Worm (Caenorhabditis elegans): ENCODE measurements around the gene nlp-2.

nlp-2 gene

ce11 chrX:2328873-2329272, 15.7 kb downstream of the nlp-2 start (continued):
- TF ChIP-seq mab-5 (tag; optimal IDR thresholded peaks at IDR 0.05) (no peak), unc-62 (GFP tag; optimal IDR thresholded peaks at IDR 0.05) (no peak), sem-4 (tag; optimal IDR thresholded peaks at IDR 0.05) (no peak), ztf-1 (GFP tag; conservative IDR thresholded peaks at IDR 0.05) (no peak), mdl-1 (tag; optimal IDR thresholded peaks at IDR 0.05) (no peak), nhr-237 (tag; optimal IDR thresholded peaks at IDR 0.05) (no peak), crh-2 (tag; optimal IDR thresholded peaks at IDR 0.05) (no peak), nhr-11 (tag; optimal IDR thresholded peaks at IDR 0.05) (no peak), snpc-4 (tag; optimal IDR thresholded peaks at IDR 0.05) (peak; percentile 97), elt-1 (tag; optimal IDR thresholded peaks at IDR 0.05) (no peak)

ce11 chrX:2321758-2322157, 22.8 kb downstream of the nlp-2 start:
- TF ChIP-seq peb-1 (tag; optimal IDR thresholded peaks at IDR 0.05) (no peak), sma-9 (GFP tag; optimal IDR thresholded peaks at IDR 0.05) (peak; percentile 38), sma-9 (tag; optimal IDR thresholded peaks at IDR 0.05) (no peak), nhr-129 (tag; optimal IDR thresholded peaks at IDR 0.05) (peak; percentile 18)

ce11 chrX:2320539-2320938, 24.0 kb downstream of the nlp-2 start:
- no peak for TF ChIP-seq unc-55 (GFP tag; optimal IDR thresholded peaks at IDR 0.05)
- no peak for TF ChIP-seq snpc-4 (tag; optimal IDR thresholded peaks at IDR 0.05)
- no peak for TF ChIP-seq crh-2 (tag; optimal IDR thresholded peaks at IDR 0.05)
- no peak for TF ChIP-seq ztf-4 (tag; optimal IDR thresholded peaks at IDR 0.05)
- TF ChIP-seq nhr-21 (tag; optimal IDR thresholded peaks at IDR 0.05), result no peak

ce11 chrX:2319238-2319637, 25.3 kb downstream of the nlp-2 start, which contains the start of gene aakg-4:
Gene aakg-4 (minus strand): TSS chrX:2319338.
- no peak for TF ChIP-seq fos-1 (tag; optimal IDR thresholded peaks at IDR 0.05)
- TF ChIP-seq ztf-1 (GFP tag; conservative IDR thresholded peaks at IDR 0.05), result no peak
- no peak for TF ChIP-seq elt-3 (tag; optimal IDR thresholded peaks at IDR 0.05)
- no peak for TF ChIP-seq blmp-1 (tag; optimal IDR thresholded peaks at IDR 0.05; ENCODE audit: insufficient read depth)
- TF ChIP-seq ZK546.5 (tag; optimal IDR thresholded peaks at IDR 0.05), result no peak
- no peak for TF ChIP-seq snpc-4 (tag; optimal IDR thresholded peaks at IDR 0.05)
- TF ChIP-seq nhr-23 (tag; optimal IDR thresholded peaks at IDR 0.05), result no peak
- no peak for TF ChIP-seq nhr-129 (tag; optimal IDR thresholded peaks at IDR 0.05)
- TF ChIP-seq Y55F3AM.14 (GFP tag; optimal IDR thresholded peaks at IDR 0.05), result no peak
- TF ChIP-seq nhr-21 (tag; optimal IDR thresholded peaks at IDR 0.05), result no peak

- TF ChIP-seq snpc-4 (tag; optimal IDR thresholded peaks at IDR 0.05) (no peak), nhr-129 (tag; optimal IDR thresholded peaks at IDR 0.05) (peak; percentile 86), nhr-25 (tag; optimal IDR thresholded peaks at IDR 0.05) (no peak), lin-13 (GFP tag; optimal IDR thresholded peaks at IDR 0.05) (no peak), skn-1 (tag; optimal IDR thresholded peaks at IDR 0.05) (no peak), nhr-237 (tag; optimal IDR thresholded peaks at IDR 0.05) (no peak), gmeb-1 (tag; optimal IDR thresholded peaks at IDR 0.05) (peak; percentile 10), fos-1 (tag; optimal IDR thresholded peaks at IDR 0.05) (no peak), mbf-1 (tag; optimal IDR thresholded peaks at IDR 0.05) (no peak), crh-2 (tag; optimal IDR thresholded peaks at IDR 0.05) (peak; percentile 34), ZK546.5 (tag; optimal IDR thresholded peaks at IDR 0.05) (no peak), sma-9 (GFP tag; optimal IDR thresholded peaks at IDR 0.05) (no peak), sma-9 (tag; optimal IDR thresholded peaks at IDR 0.05) (no peak), unc-55 (GFP tag; optimal IDR thresholded peaks at IDR 0.05) (no peak), zag-1 (tag; optimal IDR thresholded peaks at IDR 0.05) (no peak), F13H6.1 (tag; optimal IDR thresholded peaks at IDR 0.05) (peak; percentile 8), mab-5 (tag; optimal IDR thresholded peaks at IDR 0.05) (no peak), nhr-77 (tag; optimal IDR thresholded peaks at IDR 0.05) (no peak), C34F6.9 (tag; optimal IDR thresholded peaks at IDR 0.05) (no peak), Y55F3AM.14 (GFP tag; optimal IDR thresholded peaks at IDR 0.05) (no peak), ceh-82 (tag; optimal IDR thresholded peaks at IDR 0.05) (no peak), aly-2 (tag; optimal IDR thresholded peaks at IDR 0.05) (no peak), nhr-21 (tag; optimal IDR thresholded peaks at IDR 0.05) (no peak), peb-1 (tag; optimal IDR thresholded peaks at IDR 0.05) (no peak), sma-3 (GFP tag; optimal IDR thresholded peaks at IDR 0.05) (peak; percentile 14), elt-3 (tag; optimal IDR thresholded peaks at IDR 0.05) (no peak), elt-1 (tag; optimal IDR thresholded peaks at IDR 0.05) (no peak), lin-11 (tag; optimal IDR thresholded peaks at IDR 0.05) (no peak), R02D3.7 (tag; optimal IDR thresholded peaks at IDR 0.05) (no peak), nhr-12 (tag; optimal IDR thresholded peaks at IDR 0.05) (no peak), lin-39 (tag; optimal IDR thresholded peaks at IDR 0.05) (no peak)
These were observed 27.1 kb downstream of the nlp-2 start for ce11 chrX:2317480-2317879.

Measured in whole organism, L2 larva.